Fruit fly (Drosophila melanogaster) whole organism, embryonic: ENCODE measurements around the gene CG10747.
A peak's percentile ranks its signal among the peaks of the same experiment; 100 is the strongest.

Source experiments
- Ada2b ChIP-seq: fragments of 200-800 bp; sonication (Bioruptor generic); IDR thresholded peaks from 2 replicates; pipeline ENCODE4 v1.3.6; 2022; ENCODE audit warnings: missing biosample characterization, missing genetic modification characterization
- Bdp1 ChIP-seq: fragments of 200-800 bp; sonication (Bioruptor generic); optimal IDR thresholded peaks from 3 replicates; lab custom pipeline; 2016; ENCODE audit warnings: missing biosample characterization, missing genetic modification characterization
- CG13624 ChIP-seq: fragments of 200-800 bp; sonication (Bioruptor generic); optimal IDR thresholded peaks from 2 replicates; lab custom pipeline; 2016; ENCODE audit warnings: missing biosample characterization, missing genetic modification characterization
- CG13894 ChIP-seq: fragments of 200-800 bp; sonication (Bioruptor generic); optimal IDR thresholded peaks from 3 replicates; lab custom pipeline; 2018; ENCODE audit warnings: missing biosample characterization, mild to moderate bottlenecking, missing genetic modification characterization, moderate library complexity
- CG15514 ChIP-seq: fragments of 200-800 bp; sonication (Bioruptor generic); optimal IDR thresholded peaks from 3 replicates; lab custom pipeline; 2017; ENCODE audit warnings: missing biosample characterization, missing genetic modification characterization, mild to moderate bottlenecking, moderate library complexity, missing genetic modification reagents
- CG17361 ChIP-seq: fragments of 200-800 bp; sonication (Bioruptor generic); IDR thresholded peaks from 3 replicates; pipeline ENCODE4 v1.3.6; 2022; ENCODE audit warnings: missing biosample characterization, missing genetic modification characterization
- CG1832 ChIP-seq: fragments of 200-800 bp; sonication (Bioruptor generic); optimal IDR thresholded peaks from 2 replicates; lab custom pipeline; 2017; ENCODE audit warnings: missing biosample characterization, mild to moderate bottlenecking, missing genetic modification characterization, inconsistent platforms
- CG18619 ChIP-seq: fragments of 200-800 bp; sonication (Bioruptor generic); optimal IDR thresholded peaks from 3 replicates; lab custom pipeline; 2017; ENCODE audit warnings: missing biosample characterization, mild to moderate bottlenecking, missing genetic modification characterization
- CG2678 ChIP-seq: fragments of 200-800 bp; sonication (Bioruptor generic); optimal IDR thresholded peaks from 3 replicates; lab custom pipeline; 2019; ENCODE audit warnings: missing biosample characterization, mild to moderate bottlenecking, missing genetic modification characterization, moderate library complexity
- CG3065 ChIP-seq: fragments of 200-800 bp; sonication (Bioruptor generic); optimal IDR thresholded peaks from 2 replicates; lab custom pipeline; 2016; ENCODE audit warnings: missing biosample characterization, missing genetic modification characterization
- CG31365 ChIP-seq: fragments of 200-800 bp; sonication (Bioruptor generic); optimal IDR thresholded peaks from 2 replicates; lab custom pipeline; 2018; ENCODE audit warnings: missing biosample characterization, mild to moderate bottlenecking, missing genetic modification characterization
- CG33213 ChIP-seq: fragments of 200-800 bp; sonication (Bioruptor generic); optimal IDR thresholded peaks from 3 replicates; lab custom pipeline; 2016; ENCODE audit warnings: missing biosample characterization, missing genetic modification characterization
- CG6272 ChIP-seq: fragments of 200-800 bp; sonication (Bioruptor generic); IDR thresholded peaks from 2 replicates; pipeline ENCODE4 v1.3.6; 2022; ENCODE audit warnings: missing biosample characterization, missing genetic modification characterization
- CG7987 ChIP-seq: fragments of 200-800 bp; sonication (Bioruptor generic); optimal IDR thresholded peaks from 2 replicates; lab custom pipeline; 2018; ENCODE audit warnings: missing biosample characterization, mild to moderate bottlenecking, missing genetic modification characterization, moderate library complexity
- CG8290 ChIP-seq, 3 experiments: fragments of 200-800 bp; sonication (Bioruptor generic); optimal IDR thresholded peaks; 2 replicates each; lab custom pipeline; 2016 to 2019; ENCODE audit warnings: missing biosample characterization in 3 of 3, missing genetic modification characterization in 3 of 3, mild to moderate bottlenecking in 2 of 3, moderate library complexity in 1 of 3
- CG8478 ChIP-seq: fragments of >200 bp; optimal IDR thresholded peaks from 2 replicates; lab custom pipeline; 2018
- CHES-1-like ChIP-seq: fragments of 200-800 bp; sonication (Bioruptor generic); optimal IDR thresholded peaks from 2 replicates; lab custom pipeline; 2016; ENCODE audit warnings: missing biosample characterization, missing genetic modification characterization
- CoRest ChIP-seq: fragments of 200-800 bp; sonication (Bioruptor generic); optimal IDR thresholded peaks from 3 replicates; lab custom pipeline; 2018; ENCODE audit warnings: missing biosample characterization, mild to moderate bottlenecking, missing genetic modification characterization, moderate library complexity
- Ets97D ChIP-seq: fragments of 200-800 bp; sonication (Bioruptor generic); optimal IDR thresholded peaks from 3 replicates; lab custom pipeline; 2016; ENCODE audit warnings: missing biosample characterization, missing genetic modification characterization
- HLH3B ChIP-seq: fragments of 200-800 bp; sonication (Bioruptor generic); IDR thresholded peaks from 2 replicates; pipeline ENCODE4 v1.3.6; 2022; ENCODE audit warnings: missing biosample characterization, missing genetic modification characterization
- HLHmδ ChIP-seq: fragments of 200-800 bp; sonication (Bioruptor generic); optimal IDR thresholded peaks from 2 replicates; lab custom pipeline; 2018; ENCODE audit warnings: missing biosample characterization, mild to moderate bottlenecking, missing genetic modification characterization, moderate library complexity
- Hr78 ChIP-seq, 2 experiments: fragments of 200-800 bp in 1 of 2; fragments of >200 bp in 1 of 2; sonication (Bioruptor generic) in 1 of 2; optimal IDR thresholded peaks; 2 replicates each; lab custom pipeline; 2017 to 2019; ENCODE audit warnings: missing biosample characterization in 2 of 2, missing genetic modification characterization in 2 of 2, mild to moderate bottlenecking in 1 of 2, moderate library complexity in 1 of 2
- Hsf ChIP-seq: fragments of 200-800 bp; sonication (Bioruptor generic); optimal IDR thresholded peaks from 3 replicates; lab custom pipeline; 2016; ENCODE audit warnings: missing biosample characterization, missing genetic modification characterization
- Trl ChIP-seq, 3 experiments: fragments of >200 bp in 2 of 3; fragments of 200-800 bp in 1 of 3; sonication (Bioruptor generic) in 1 of 3; optimal IDR thresholded peaks; 2 replicates in 1 of 3; 3 replicates in 2 of 3; lab custom pipeline; 2016 to 2017; ENCODE audit warnings: missing biosample characterization in 1 of 3, missing genetic modification characterization in 1 of 3
- Xbp1 ChIP-seq: fragments of 200-800 bp; sonication (Bioruptor generic); optimal IDR thresholded peaks from 3 replicates; lab custom pipeline; 2016; ENCODE audit warnings: missing biosample characterization, mild to moderate bottlenecking, missing genetic modification characterization
- bab2 ChIP-seq: fragments of 200-800 bp; sonication (Bioruptor generic); optimal IDR thresholded peaks from 2 replicates; lab custom pipeline; 2016; ENCODE audit warnings: missing biosample characterization, missing genetic modification characterization
- bbx ChIP-seq: fragments of 200-800 bp; sonication (Bioruptor generic); IDR thresholded peaks from 2 replicates; pipeline ENCODE4 v1.3.6; 2022; ENCODE audit warnings: missing biosample characterization, missing genetic modification characterization; ENCODE audit not compliant: partially characterized antibody
- cad ChIP-seq: fragments of >200 bp; optimal IDR thresholded peaks from 2 replicates; lab custom pipeline; 2017; ENCODE audit warnings: missing biosample characterization, missing genetic modification characterization
- cato ChIP-seq: fragments of 200-800 bp; sonication (Bioruptor generic); optimal IDR thresholded peaks from 2 replicates; lab custom pipeline; 2016; ENCODE audit warnings: missing biosample characterization, missing genetic modification characterization, borderline replicate concordance
- croc ChIP-seq: fragments of 200-800 bp; sonication (Bioruptor generic); conservative IDR thresholded peaks from 3 replicates; pipeline ENCODE4 v1.3.6; 2022; ENCODE audit warnings: missing biosample characterization, missing genetic modification characterization
- en ChIP-seq: fragments of 200-800 bp; sonication (Bioruptor generic); optimal IDR thresholded peaks from 2 replicates; lab custom pipeline; 2016; ENCODE audit warnings: missing biosample characterization, missing genetic modification characterization
- eyg ChIP-seq: fragments of 200-800 bp; sonication (Bioruptor generic); optimal IDR thresholded peaks from 3 replicates; lab custom pipeline; 2016; ENCODE audit warnings: missing biosample characterization, missing genetic modification characterization
- fd96Cb ChIP-seq: fragments of 200-800 bp; sonication (Bioruptor generic); optimal IDR thresholded peaks from 2 replicates; lab custom pipeline; 2018; ENCODE audit warnings: missing biosample characterization, mild to moderate bottlenecking, missing genetic modification characterization, moderate library complexity
- ftz-f1 ChIP-seq: fragments of 200-800 bp; sonication (Bioruptor generic); optimal IDR thresholded peaks from 2 replicates; lab custom pipeline; 2016; ENCODE audit warnings: missing biosample characterization, missing genetic modification characterization
- gfzf ChIP-seq: fragments of 200-800 bp; sonication (Bioruptor generic); optimal IDR thresholded peaks from 2 replicates; lab custom pipeline; 2016; ENCODE audit warnings: missing biosample characterization, mild to moderate bottlenecking, missing genetic modification characterization, moderate library complexity
- ind ChIP-seq: fragments of 200-800 bp; sonication (Bioruptor generic); optimal IDR thresholded peaks from 3 replicates; lab custom pipeline; 2016; ENCODE audit warnings: missing biosample characterization, missing genetic modification characterization
- kni ChIP-seq: fragments of 200-800 bp; sonication (Bioruptor generic); optimal IDR thresholded peaks from 3 replicates; lab custom pipeline; 2017; ENCODE audit warnings: mild to moderate bottlenecking, missing biosample characterization, missing genetic modification reagents, missing genetic modification characterization
- oc ChIP-seq: fragments of 200-800 bp; sonication (Bioruptor generic); optimal IDR thresholded peaks from 2 replicates; lab custom pipeline; 2018; ENCODE audit warnings: missing biosample characterization, mild to moderate bottlenecking, missing genetic modification characterization, moderate library complexity
- otp ChIP-seq: fragments of 200-800 bp; sonication (Bioruptor generic); IDR thresholded peaks from 3 replicates; pipeline ENCODE4, ENCODE4 v1.3.6; 2022; ENCODE audit warnings: missing biosample characterization, missing genetic modification characterization
- phol ChIP-seq: fragments of 200-800 bp; sonication (Bioruptor generic); optimal IDR thresholded peaks from 3 replicates; lab custom pipeline; 2018; ENCODE audit warnings: missing biosample characterization, mild to moderate bottlenecking, missing genetic modification characterization, moderate library complexity
- rib ChIP-seq: fragments of 200-800 bp; sonication (Bioruptor generic); IDR thresholded peaks from 2 replicates; pipeline ENCODE4 v1.3.6; 2022; ENCODE audit warnings: missing biosample characterization, missing genetic modification characterization
- sd ChIP-seq: fragments of 200-800 bp; sonication (Bioruptor generic); optimal IDR thresholded peaks from 3 replicates; lab custom pipeline; 2018; ENCODE audit warnings: missing biosample characterization, mild to moderate bottlenecking, missing genetic modification characterization, moderate library complexity
- sens-2 ChIP-seq: fragments of 200-800 bp; sonication (Bioruptor generic); IDR thresholded peaks from 2 replicates; pipeline ENCODE4 v1.3.6; 2022; ENCODE audit warnings: missing biosample characterization, missing genetic modification characterization
- sima ChIP-seq: fragments of 200-800 bp; sonication (Bioruptor generic); optimal IDR thresholded peaks from 2 replicates; lab custom pipeline; 2016; ENCODE audit warnings: missing biosample characterization, missing genetic modification characterization
- slp2 ChIP-seq: fragments of 200-800 bp; sonication (Bioruptor generic); optimal IDR thresholded peaks from 2 replicates; lab custom pipeline; 2016; ENCODE audit warnings: missing biosample characterization, missing genetic modification characterization
- sna ChIP-seq: fragments of 200-800 bp; sonication (Bioruptor generic); IDR thresholded peaks from 2 replicates; pipeline ENCODE4 v1.3.6; 2022; ENCODE audit warnings: missing biosample characterization, missing genetic modification characterization; ENCODE audit not compliant: partially characterized antibody
- stc ChIP-seq: fragments of 200-800 bp; sonication (Bioruptor generic); IDR thresholded peaks from 2 replicates; pipeline ENCODE4 v1.3.6; 2022; ENCODE audit warnings: missing biosample characterization, missing genetic modification characterization
- unpg ChIP-seq: fragments of 200-800 bp; sonication (Bioruptor generic); optimal IDR thresholded peaks from 3 replicates; lab custom pipeline; 2018; ENCODE audit warnings: missing biosample characterization, mild to moderate bottlenecking, missing genetic modification characterization, moderate library complexity
- vnd ChIP-seq: fragments of 200-800 bp; sonication (Bioruptor generic); IDR thresholded peaks from 3 replicates; pipeline ENCODE4 v1.3.6; 2022; ENCODE audit warnings: missing biosample characterization, missing genetic modification characterization; ENCODE audit not compliant: partially characterized antibody
- wdn ChIP-seq: fragments of 200-800 bp; sonication (Bioruptor generic); IDR thresholded peaks from 2 replicates; pipeline ENCODE4 v1.3.6; 2022; ENCODE audit warnings: missing biosample characterization, missing genetic modification characterization

CG10747 gene

DNA sequence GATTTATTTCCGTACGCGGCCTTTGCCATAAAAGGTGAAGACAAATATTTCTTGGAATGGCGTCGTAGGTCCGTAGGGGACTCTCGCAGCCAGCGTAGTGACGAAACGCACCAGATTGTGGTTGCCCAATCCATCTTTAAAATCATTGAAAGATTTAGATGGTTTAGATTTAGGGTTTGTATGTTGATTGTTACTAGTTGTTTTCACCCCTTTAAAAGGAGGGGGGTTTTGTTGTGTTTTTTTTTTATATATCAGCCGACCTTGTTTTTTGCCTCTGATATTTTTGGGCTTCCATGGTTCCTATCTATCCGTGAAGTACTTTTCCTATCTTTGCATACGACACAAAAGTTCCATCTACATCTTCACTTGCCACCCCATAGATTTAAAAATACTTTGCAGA lies 12.3 kb downstream of the CG10747 start (continued):
- TF ChIP-seq HLHmδ (GFP tag; lab: Kevin White, UChicago), result no peak
- no peak for TF ChIP-seq Bdp1
- peak; percentile 10 for TF ChIP-seq CHES-1-like
- TF ChIP-seq Hsf (GFP tag; lab: Kevin White, UChicago), result no peak
- TF ChIP-seq CG1832, result no peak
- TF ChIP-seq cad (GFP tag; lab: Kevin White, UChicago), result no peak
- no peak for TF ChIP-seq Ada2b
- no peak for TF ChIP-seq sens-2 (GFP tag; lab: Robert Waterston, UW)
- TF ChIP-seq CG13894 (tag; lab: Kevin White, UChicago), result no peak
- no peak for TF ChIP-seq CG8478 (lab: Kevin White, UChicago)
- no peak for TF ChIP-seq CG8290 (GFP tag; optimal IDR thresholded peaks at IDR 0.05; lab: Kevin White, UChicago)
- TF ChIP-seq CG8290 (tag; optimal IDR thresholded peaks at IDR 0.05; lab: Kevin White, UChicago), result peak in 1 of 2 experiments; percentile 50
- no peak for TF ChIP-seq kni (GFP tag; lab: Kevin White, UChicago)
- no peak for TF ChIP-seq bbx
- peak; percentile 34 for TF ChIP-seq ind (GFP tag; lab: Kevin White, UChicago)
- TF ChIP-seq CG18619 (GFP tag; lab: Kevin White, UChicago), result no peak
- peak; percentile 46 for TF ChIP-seq CG2678 (tag; lab: Kevin White, UChicago)
- TF ChIP-seq vnd (GFP tag; lab: Robert Waterston, UW), result no peak
- TF ChIP-seq CG31365 (tag; lab: Kevin White, UChicago), result no peak
- 0 out of 2 replicates have a peak, but pooled peaks have one; percentile 35 for TF ChIP-seq rib (GFP tag; lab: Robert Waterston, UW)
- peak; percentile 34 for TF ChIP-seq CoRest (tag; lab: Kevin White, UChicago)
- TF ChIP-seq croc, result no peak
- no peak for TF ChIP-seq stc (GFP tag; lab: Robert Waterston, UW)
- no peak for TF ChIP-seq oc (tag; lab: Kevin White, UChicago)
- TF ChIP-seq slp2 (GFP tag; lab: Kevin White, UChicago), result no peak
- no peak for TF ChIP-seq cato
- TF ChIP-seq CG6272 (GFP tag; lab: Robert Waterston, UW), result 0 out of 2 replicates have a peak, but pooled peaks have one; percentile 12
- TF ChIP-seq CG13624 (GFP tag; lab: Kevin White, UChicago), result peak; percentile 68
- no peak for TF ChIP-seq sna (GFP tag; lab: Robert Waterston, UW)
- TF ChIP-seq eyg (GFP tag; lab: Kevin White, UChicago), result peak; percentile 50
- peak; percentile 21 for TF ChIP-seq CG15514 (GFP tag; lab: Kevin White, UChicago)
- TF ChIP-seq sd (tag; lab: Kevin White, UChicago), result peak; percentile 49
- no peak for TF ChIP-seq CG7987
- TF ChIP-seq HLH3B (GFP tag; lab: Robert Waterston, UW), result 0 out of 2 replicates have a peak, but pooled peaks have one; percentile 12
- TF ChIP-seq phol (tag; lab: Kevin White, UChicago), result peak; percentile 7
- no peak for TF ChIP-seq sima (GFP tag; lab: Kevin White, UChicago)
- no peak for TF ChIP-seq CG3065 (GFP tag; lab: Kevin White, UChicago)
- no peak for TF ChIP-seq otp (GFP tag; lab: Robert Waterston, UW)
- TF ChIP-seq en (GFP tag; lab: Kevin White, UChicago), result peak; percentile 12
- peak; percentile 62; the same call in 2 of the 3 replicates for TF ChIP-seq CG17361
- no peak for TF ChIP-seq Trl (optimal IDR thresholded peaks at IDR 0.05; lab: Kevin White, UChicago)
- TF ChIP-seq Trl (GFP tag; optimal IDR thresholded peaks at IDR 0.05; lab: Kevin White, UChicago), result peak; percentile 31
- no peak for TF ChIP-seq wdn (GFP tag; lab: Robert Waterston, UW)
- TF ChIP-seq Ets97D, result no peak
- no peak for TF ChIP-seq gfzf
- TF ChIP-seq Hr78 (GFP tag; optimal IDR thresholded peaks at IDR 0.05; lab: Kevin White, UChicago), result peak in 1 of 2 experiments; percentile 16
- TF ChIP-seq unpg, result no peak
- peak; percentile 2 for TF ChIP-seq Xbp1 (GFP tag; lab: Kevin White, UChicago)
- peak; percentile 24 for TF ChIP-seq ftz-f1 (GFP tag; lab: Kevin White, UChicago)
- peak; percentile 10 for TF ChIP-seq bab2
- TF ChIP-seq CG33213 (GFP tag; lab: Kevin White, UChicago), result no peak
- peak; percentile 9 for TF ChIP-seq fd96Cb (tag; lab: Kevin White, UChicago)
